Worm (Caenorhabditis elegans) whole organism, late embryonic: Measurements from ENCODE around the gene ptr-14.

Source experiments
- C38D4.7 ChIP-seq: fragments of 200-800 bp; sonication (Bioruptor generic); optimal IDR thresholded peaks from 2 replicates; lab custom pipeline; 2018; ENCODE audit warnings: mild to moderate bottlenecking, missing genetic modification characterization, moderate library complexity, missing compliant biosample characterization
- hlh-13 ChIP-seq: fragments of 200-800 bp; sonication (Bioruptor generic); optimal IDR thresholded peaks from 2 replicates; lab custom pipeline; 2018; ENCODE audit warnings: mild to moderate bottlenecking, missing genetic modification characterization, missing compliant biosample characterization
- hlh-8 ChIP-seq: sonication (generic microtip); optimal IDR thresholded peaks from 2 replicates; lab custom pipeline; 2016; ENCODE audit warnings: missing genotype, missing genetic modification characterization, missing compliant biosample characterization
- nfya-1 ChIP-seq: sonication (generic microtip); optimal IDR thresholded peaks from 2 replicates; lab custom pipeline; 2017; ENCODE audit warnings: missing genetic modification characterization, mild to moderate bottlenecking, missing compliant biosample characterization, antibody characterized with exemption, moderate library complexity
- pax-1 ChIP-seq: fragments of 150-350 bp; optimal IDR thresholded peaks from 2 replicates; lab custom pipeline; 2014; ENCODE audit warnings: missing biosample characterization, missing genetic modification characterization
- sdc-2 ChIP-seq: sonication (generic microtip); optimal IDR thresholded peaks from 2 replicates; lab custom pipeline; 2016; ENCODE audit warnings: missing genotype, missing genetic modification characterization, missing compliant biosample characterization

- TF ChIP-seq nfya-1 (tag; lab: Kevin White, UChicago) (no peak), C38D4.7 (GFP tag; lab: Kevin White, UChicago) (no peak), sdc-2 (tag; lab: Kevin White, UChicago) (no peak), hlh-8 (tag; lab: Kevin White, UChicago) (no peak), pax-1 (no peak), hlh-13 (GFP tag; lab: Kevin White, UChicago) (no peak)
These were observed 7.0 kb upstream of the ptr-14 start, which contains the start of gene R09H10.6 for ce11 chrIV:10608275-10608674.
